Worm (Caenorhabditis elegans): Measurements from ENCODE around the gene irld-57.

ce11 chrV:15685599-15685998 is 40.9 kb downstream of the irld-57 start, which contains the start of gene nhr-196:
- TF ChIP-seq nhr-12 (tag; optimal IDR thresholded peaks at IDR 0.05) (no peak), ztf-11 (tag; optimal IDR thresholded peaks at IDR 0.05) (no peak), pha-4 (tag; optimal IDR thresholded peaks at IDR 0.05) (no peak), lin-32 (GFP tag; optimal IDR thresholded peaks at IDR 0.05) (no peak), unc-62 (GFP tag; optimal IDR thresholded peaks at IDR 0.05) (no peak), unc-39 (tag; optimal IDR thresholded peaks at IDR 0.05) (no peak), lin-13 (tag; optimal IDR thresholded peaks at IDR 0.05) (no peak), elt-1 (tag; optimal IDR thresholded peaks at IDR 0.05; ENCODE audit: borderline replicate concordance, insufficient read depth) (no peak), snpc-4 (tag; optimal IDR thresholded peaks at IDR 0.05) (no peak), ceh-43 (GFP tag; optimal IDR thresholded peaks at IDR 0.05) (no peak), nhr-76 (tag; optimal IDR thresholded peaks at IDR 0.05) (no peak), drap-1 (GFP tag; optimal IDR thresholded peaks at IDR 0.05) (no peak), sptf-1 (tag; optimal IDR thresholded peaks at IDR 0.05) (no peak)
